Worm (Caenorhabditis elegans): Measurements from ENCODE around the gene T14B4.9.
A peak's percentile ranks its signal among the peaks of the same experiment; 100 is the strongest.

The T14B4.9 gene

DNA sequence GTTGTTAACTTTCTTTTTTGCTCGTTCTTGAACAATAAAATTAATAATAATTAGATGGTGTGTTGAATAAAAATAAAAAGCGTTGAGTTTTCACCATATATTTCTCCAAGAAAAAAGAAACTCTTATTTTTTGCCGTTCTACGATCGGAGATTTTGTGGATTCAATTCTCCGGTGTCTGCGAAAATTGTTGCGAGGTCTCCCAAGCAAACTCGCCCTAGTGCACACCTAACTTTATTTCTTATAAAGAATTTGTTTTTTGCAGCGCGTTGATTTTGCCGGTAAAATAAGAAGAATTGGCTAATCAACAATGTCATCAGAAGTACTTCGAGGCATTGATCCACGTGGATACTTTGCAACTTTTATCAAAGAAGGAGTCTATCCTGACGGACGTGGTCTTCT lies 7.8 kb upstream of the T14B4.9 start, which contains the start of gene exos-8 (continued):
- TF ChIP-seq pha-4 (tag; optimal IDR thresholded peaks at IDR 0.05) = no peak
- TF ChIP-seq ceh-100 (GFP tag; IDR thresholded peaks at IDR 0.05) = peak; percentile 97
- TF ChIP-seq hlh-26 (GFP tag; conservative IDR thresholded peaks at IDR 0.05) = no peak
- TF ChIP-seq nhr-27 (tag; optimal IDR thresholded peaks at IDR 0.05) = no peak
- no peak for TF ChIP-seq Y53G8AR.9 (GFP tag; conservative IDR thresholded peaks at IDR 0.05)
- peak; percentile 32 for TF ChIP-seq K12H6.12 (tag; optimal IDR thresholded peaks at IDR 0.05)
- no peak for TF ChIP-seq ceh-79 (tag; optimal IDR thresholded peaks at IDR 0.05)
- no peak for TF ChIP-seq mel-28 (tag; optimal IDR thresholded peaks at IDR 0.05; ENCODE audit: borderline replicate concordance)
- no peak for TF ChIP-seq hrde-1 (tag; optimal IDR thresholded peaks at IDR 0.05; ENCODE audit: borderline replicate concordance)
- TF ChIP-seq ama-1 (optimal IDR thresholded peaks at IDR 0.05) = no peak
- no peak for TF ChIP-seq ama-1 (GFP tag; optimal IDR thresholded peaks at IDR 0.05)
- no peak for TF ChIP-seq Y56A3A.18 (GFP tag; IDR thresholded peaks at IDR 0.05)
- no peak for TF ChIP-seq ztf-22 (GFP tag; optimal IDR thresholded peaks at IDR 0.05)
- no peak for TF ChIP-seq tbx-9 (tag; optimal IDR thresholded peaks at IDR 0.05; ENCODE audit: borderline replicate concordance)
- no peak for TF ChIP-seq aptf-3 (GFP tag; IDR thresholded peaks at IDR 0.05)
- peak; percentile 37 for TF ChIP-seq dpl-1 (GFP tag; optimal IDR thresholded peaks at IDR 0.05)
- no peak for TF ChIP-seq sptf-2 (GFP tag; optimal IDR thresholded peaks at IDR 0.05)
- TF ChIP-seq D2030.7 (GFP tag; IDR thresholded peaks at IDR 0.05) = peak; percentile 69; the same call in 1 of the 2 replicates
- TF ChIP-seq somi-1 (GFP tag; optimal IDR thresholded peaks at IDR 0.05) = no peak
- no peak for TF ChIP-seq unc-62 (GFP tag; optimal IDR thresholded peaks at IDR 0.05)
- no peak for TF ChIP-seq ets-4 (GFP tag; optimal IDR thresholded peaks at IDR 0.05)
- TF ChIP-seq Y53F4B.3 (GFP tag; IDR thresholded peaks at IDR 0.05) = no peak
- peak; percentile 48 for TF ChIP-seq ZK185.1 (tag; optimal IDR thresholded peaks at IDR 0.05; ENCODE audit: poor library complexity, severe bottlenecking)
- no peak for TF ChIP-seq hmg-20 (GFP tag; IDR thresholded peaks at IDR 0.05)
- TF ChIP-seq F55B11.4 (tag; optimal IDR thresholded peaks at IDR 0.05; ENCODE audit: borderline replicate concordance, insufficient read depth) = no peak
- no peak for TF ChIP-seq lsy-27 (tag; optimal IDR thresholded peaks at IDR 0.05; ENCODE audit: borderline replicate concordance, insufficient read depth)
- no peak for TF ChIP-seq pbrm-1 (GFP tag; IDR thresholded peaks at IDR 0.05)
- peak; percentile 65 for TF ChIP-seq attf-3 (GFP tag; conservative IDR thresholded peaks at IDR 0.05)
- TF ChIP-seq mcd-1 (GFP tag; IDR thresholded peaks at IDR 0.05) = peak; percentile 92
- TF ChIP-seq rpc-1 (optimal IDR thresholded peaks at IDR 0.05) = no peak
- TF ChIP-seq rpc-1 (tag; optimal IDR thresholded peaks at IDR 0.05) = no peak
- TF ChIP-seq efl-1 (GFP tag; optimal IDR thresholded peaks at IDR 0.05) = peak; percentile 65
- no peak for TF ChIP-seq lag-1 (GFP tag; IDR thresholded peaks at IDR 0.05)
- no peak for TF ChIP-seq snpc-3.4 (tag; optimal IDR thresholded peaks at IDR 0.05)
- no peak for TF ChIP-seq athp-1 (tag; optimal IDR thresholded peaks at IDR 0.05)
- TF ChIP-seq nhr-80 (tag; optimal IDR thresholded peaks at IDR 0.05) = peak; percentile 54
- TF ChIP-seq cebp-1 (GFP tag; IDR thresholded peaks at IDR 0.05) = 0 out of 2 replicates have a peak, but pooled peaks have one; percentile 14
- no peak for TF ChIP-seq cebp-1 (tag; optimal IDR thresholded peaks at IDR 0.05)
- TF ChIP-seq lin-26 (GFP tag; IDR thresholded peaks at IDR 0.05) = 0 out of 2 replicates have a peak, but pooled peaks have one; percentile 51
- TF ChIP-seq nfya-1 (tag; optimal IDR thresholded peaks at IDR 0.05; ENCODE audit: borderline replicate concordance, insufficient read depth) = no peak
- TF ChIP-seq F52B5.7 (tag; optimal IDR thresholded peaks at IDR 0.05) = no peak

DNA sequence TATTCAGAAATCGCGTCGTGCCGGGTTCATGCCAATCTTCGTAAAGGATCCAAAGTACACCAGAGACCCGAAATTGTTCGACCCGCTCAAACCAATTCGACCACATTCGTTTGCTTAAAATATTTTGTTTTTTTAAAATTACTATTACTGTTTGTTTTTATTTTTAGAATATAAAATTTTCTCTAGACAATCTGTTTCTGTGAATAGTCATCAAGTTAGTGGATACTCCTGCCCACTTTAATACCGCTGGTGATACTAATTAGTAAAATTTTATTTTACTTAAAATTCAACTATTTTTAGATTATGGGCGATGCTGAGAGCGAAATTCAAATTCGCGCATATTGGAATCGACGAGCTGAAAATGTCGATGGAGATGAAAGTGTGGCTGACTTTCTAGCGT lies 3.0 kb upstream of the T14B4.9 start, which contains the start of gene T14B4.1:
T14B4.1 (plus strand) TSS at position 301 of the 400 bp plus-strand sequence.
- TF ChIP-seq snpc-3.4 (tag; optimal IDR thresholded peaks at IDR 0.05) = no peak
- no peak for TF ChIP-seq repo-1 (tag; optimal IDR thresholded peaks at IDR 0.05)
- no peak for TF ChIP-seq let-526 (GFP tag; IDR thresholded peaks at IDR 0.05)
- TF ChIP-seq T26A5.8 (tag; optimal IDR thresholded peaks at IDR 0.05) = no peak
- no peak for TF ChIP-seq ceh-58 (GFP tag; IDR thresholded peaks at IDR 0.05)
- no peak for TF ChIP-seq ccch-3 (GFP tag; optimal IDR thresholded peaks at IDR 0.05)
- TF ChIP-seq attf-5 (GFP tag; optimal IDR thresholded peaks at IDR 0.05) = no peak
- TF ChIP-seq akir-1 (GFP tag; optimal IDR thresholded peaks at IDR 0.05) = no peak
- TF ChIP-seq B0019.2 (GFP tag; conservative IDR thresholded peaks at IDR 0.05) = no peak
- no peak for TF ChIP-seq rec-8 (tag; optimal IDR thresholded peaks at IDR 0.05)

Measured in whole organism, young adult.